ENCODE assay signal across 5 worm cellular contexts in the genomic region with DNA sequence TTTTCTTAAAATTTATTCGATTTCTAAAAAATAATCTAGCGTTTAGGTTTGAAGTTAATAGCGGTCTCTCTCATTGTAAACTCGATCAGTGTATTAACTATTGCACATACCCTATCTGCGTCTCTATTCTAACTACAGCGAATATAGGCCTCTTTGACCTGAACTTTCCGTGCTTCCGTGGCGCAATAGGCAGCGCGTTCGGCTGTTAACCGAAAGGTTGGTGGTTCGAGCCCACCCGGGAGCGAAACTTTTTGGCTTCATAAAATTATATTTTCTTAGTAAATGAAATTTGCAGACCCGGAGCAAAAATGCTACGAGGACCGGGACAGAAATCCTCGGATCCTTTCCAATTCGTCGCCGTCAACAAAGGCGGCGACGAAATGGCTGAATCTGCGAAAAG.
TF ChIP-seq lines count a peak whose summit lies in the region.

No protein-coding gene starts in this region.

TF ChIP-seq in whole organism, L1 larva, 84 proteins besides CTCF, POLR2A, EP300 and RAD21 (continues in another document):
- TF ChIP-seq nhr-28 (tag; optimal IDR thresholded peaks at IDR 0.05; lab: Kevin White, UChicago) (no peak), skn-1 (tag; optimal IDR thresholded peaks at IDR 0.05; lab: Kevin White, UChicago) (peak; percentile 18), lin-15B (tag; optimal IDR thresholded peaks at IDR 0.05; lab: Kevin White, UChicago) (no peak), unc-130 (tag; optimal IDR thresholded peaks at IDR 0.05; lab: Kevin White, UChicago) (peak; percentile 12), F16B12.6 (tag; optimal IDR thresholded peaks at IDR 0.05; lab: Kevin White, UChicago) (no peak), mef-2 (tag; optimal IDR thresholded peaks at IDR 0.05; lab: Kevin White, UChicago) (no peak), pax-3 (tag; optimal IDR thresholded peaks at IDR 0.05; lab: Kevin White, UChicago) (no peak), hlh-4 (tag; optimal IDR thresholded peaks at IDR 0.05; lab: Kevin White, UChicago) (no peak), hpl-2 (GFP tag; optimal IDR thresholded peaks at IDR 0.05; lab: Kevin White, UChicago) (no peak), ceh-90 (tag; optimal IDR thresholded peaks at IDR 0.05; lab: Kevin White, UChicago) (no peak), C04F5.9 (tag; optimal IDR thresholded peaks at IDR 0.05; lab: Kevin White, UChicago) (no peak), egl-27 (tag; optimal IDR thresholded peaks at IDR 0.05; lab: Kevin White, UChicago) (no peak), nhr-237 (tag; optimal IDR thresholded peaks at IDR 0.05; lab: Kevin White, UChicago) (no peak), snu-23 (GFP tag; optimal IDR thresholded peaks at IDR 0.05; lab: Kevin White, UChicago) (peak; percentile 56), pqm-1 (tag; optimal IDR thresholded peaks at IDR 0.05; lab: Kevin White, UChicago) (no peak), nhr-20 (tag; optimal IDR thresholded peaks at IDR 0.05; lab: Kevin White, UChicago) (peak; percentile 49), ceh-63 (GFP tag; optimal IDR thresholded peaks at IDR 0.05; lab: Kevin White, UChicago) (no peak), aha-1 (tag; optimal IDR thresholded peaks at IDR 0.05; lab: Kevin White, UChicago) (no peak)

TF ChIP-seq in whole organism, L3 larva, 47 proteins besides CTCF, POLR2A, EP300 and RAD21:
- TF ChIP-seq pha-4 (tag; optimal IDR thresholded peaks at IDR 0.05; lab: Kevin White, UChicago) = peak; percentile 65
- peak; percentile 47 for TF ChIP-seq hmg-11 (tag; optimal IDR thresholded peaks at IDR 0.05; lab: Kevin White, UChicago)
- peak; percentile 35 for TF ChIP-seq nhr-43 (tag; optimal IDR thresholded peaks at IDR 0.05; lab: Kevin White, UChicago; ENCODE audit: poor library complexity, severe bottlenecking)
- no peak for TF ChIP-seq elt-1 (tag; optimal IDR thresholded peaks at IDR 0.05; lab: Kevin White, UChicago)
- TF ChIP-seq mdl-1 (tag; optimal IDR thresholded peaks at IDR 0.05; lab: Kevin White, UChicago) = no peak
- TF ChIP-seq elt-2 (tag; optimal IDR thresholded peaks at IDR 0.05; lab: Kevin White, UChicago) = peak; percentile 37
- TF ChIP-seq tbx-2 (tag; optimal IDR thresholded peaks at IDR 0.05; lab: Kevin White, UChicago) = no peak
- peak; percentile 35 for TF ChIP-seq skn-1 (tag; optimal IDR thresholded peaks at IDR 0.05; lab: Kevin White, UChicago)
TF ChIP-seq in whole organism, L3 larva: peak in this region for 5.

TF ChIP-seq in whole organism, early embryonic, 17 proteins besides CTCF, POLR2A, EP300 and RAD21:
- TF ChIP-seq F13C5.2 (tag; optimal IDR thresholded peaks at IDR 0.05; lab: Kevin White, UChicago) (peak; percentile 30), hmg-4 (GFP tag; optimal IDR thresholded peaks at IDR 0.05; lab: Kevin White, UChicago) (peak; percentile 74), ets-7 (tag; optimal IDR thresholded peaks at IDR 0.05; lab: Kevin White, UChicago) (no peak), hmbx-1 (tag; optimal IDR thresholded peaks at IDR 0.05; lab: Kevin White, UChicago) (no peak), tra-4 (tag; optimal IDR thresholded peaks at IDR 0.05; lab: Kevin White, UChicago) (no peak), ceh-36 (tag; optimal IDR thresholded peaks at IDR 0.05; lab: Kevin White, UChicago) (peak; percentile 35), aly-1 (tag; optimal IDR thresholded peaks at IDR 0.05; lab: Kevin White, UChicago) (peak; percentile 31), flt-1 (GFP tag; IDR thresholded peaks at IDR 0.05; lab: Robert Waterston, UW) (peak; percentile 41; the same call in 1 of the 2 replicates), scrt-1 (GFP tag; IDR thresholded peaks at IDR 0.05; lab: Robert Waterston, UW) (peak; percentile 63; the same call in 1 of the 2 replicates), tbx-11 (GFP tag; IDR thresholded peaks at IDR 0.05; lab: Robert Waterston, UW) (no peak), ceh-13 (GFP tag; optimal IDR thresholded peaks at IDR 0.05; lab: Kevin White, UChicago) (peak; percentile 50), B0310.2 (tag; optimal IDR thresholded peaks at IDR 0.05; lab: Kevin White, UChicago) (no peak), hnd-1 (tag; optimal IDR thresholded peaks at IDR 0.05; lab: Kevin White, UChicago) (peak; percentile 51), ama-1 (optimal IDR thresholded peaks at IDR 0.05; lab: Kevin White, UChicago) (no peak), tbx-37 (GFP tag; conservative IDR thresholded peaks at IDR 0.05; lab: Robert Waterston, UW) (0 out of 2 replicates have a peak, but pooled peaks have one; percentile 29), pes-1 (GFP tag; IDR thresholded peaks at IDR 0.05; lab: Robert Waterston, UW) (peak; percentile 81), sea-1 (GFP tag; conservative IDR thresholded peaks at IDR 0.05; lab: Robert Waterston, UW) (0 out of 2 replicates have a peak, but pooled peaks have one; percentile 36)

TF ChIP-seq in whole organism, midembryonic, 9 proteins besides CTCF, POLR2A, EP300 and RAD21:
- TF ChIP-seq tab-1 (GFP tag; IDR thresholded peaks at IDR 0.05; lab: Robert Waterston, UW) (peak; percentile 84), ztf-29 (GFP tag; IDR thresholded peaks at IDR 0.05; lab: Robert Waterston, UW) (peak; percentile 43; the same call in 1 of the 2 replicates), ztf-23 (GFP tag; IDR thresholded peaks at IDR 0.05; lab: Robert Waterston, UW) (0 out of 2 replicates have a peak, but pooled peaks have one; percentile 52), cog-1 (tag; optimal IDR thresholded peaks at IDR 0.05; lab: Kevin White, UChicago) (peak; percentile 18), T22C8.4 (GFP tag; IDR thresholded peaks at IDR 0.05; lab: Robert Waterston, UW) (peak; percentile 47; the same call in 1 of the 2 replicates), flt-1 (GFP tag; IDR thresholded peaks at IDR 0.05; lab: Robert Waterston, UW) (peak; percentile 84), ref-1 (GFP tag; conservative IDR thresholded peaks at IDR 0.05; lab: Robert Waterston, UW) (no peak), klf-2 (GFP tag; conservative IDR thresholded peaks at IDR 0.05; lab: Robert Waterston, UW) (no peak), med-1 (GFP tag; optimal IDR thresholded peaks at IDR 0.05; lab: Kevin White, UChicago; ENCODE audit: insufficient read depth) (no peak)

TF ChIP-seq in whole organism, young adult, 124 proteins besides CTCF, POLR2A, EP300 and RAD21 (continues in another document):
- TF ChIP-seq rec-8 (tag; optimal IDR thresholded peaks at IDR 0.05; lab: Kevin White, UChicago) (no peak), rpc-1 (optimal IDR thresholded peaks at IDR 0.05; lab: Kevin White, UChicago) (peak; percentile 61), rpc-1 (tag; optimal IDR thresholded peaks at IDR 0.05; lab: Kevin White, UChicago) (peak; percentile 77), ceh-27 (GFP tag; optimal IDR thresholded peaks at IDR 0.05; lab: Kevin White, UChicago) (no peak), Y53F4B.3 (GFP tag; IDR thresholded peaks at IDR 0.05; lab: Robert Waterston, UW) (no peak), ceh-40 (GFP tag; IDR thresholded peaks at IDR 0.05; lab: Robert Waterston, UW) (no peak), dox-1 (GFP tag; IDR thresholded peaks at IDR 0.05; lab: Robert Waterston, UW) (no peak), ztf-25 (GFP tag; IDR thresholded peaks at IDR 0.05; lab: Robert Waterston, UW) (no peak), unc-62 (GFP tag; optimal IDR thresholded peaks at IDR 0.05; lab: Kevin White, UChicago) (no peak), nhr-179 (tag; optimal IDR thresholded peaks at IDR 0.05; lab: Kevin White, UChicago) (no peak), ceh-91 (GFP tag; IDR thresholded peaks at IDR 0.05; lab: Robert Waterston, UW) (no peak), C17E4.6 (GFP tag; IDR thresholded peaks at IDR 0.05; lab: Robert Waterston, UW) (no peak), lsy-27 (tag; optimal IDR thresholded peaks at IDR 0.05; lab: Kevin White, UChicago; ENCODE audit: borderline replicate concordance, insufficient read depth) (no peak), akir-1 (GFP tag; optimal IDR thresholded peaks at IDR 0.05; lab: Kevin White, UChicago) (no peak), gei-17 (GFP tag; optimal IDR thresholded peaks at IDR 0.05; lab: Kevin White, UChicago) (no peak), ccch-3 (GFP tag; optimal IDR thresholded peaks at IDR 0.05; lab: Kevin White, UChicago) (no peak), ets-4 (GFP tag; optimal IDR thresholded peaks at IDR 0.05; lab: Kevin White, UChicago) (no peak), F57C9.4 (tag; optimal IDR thresholded peaks at IDR 0.05; lab: Kevin White, UChicago) (no peak), lag-1 (GFP tag; IDR thresholded peaks at IDR 0.05; lab: Robert Waterston, UW) (no peak), hrde-1 (tag; optimal IDR thresholded peaks at IDR 0.05; lab: Kevin White, UChicago; ENCODE audit: borderline replicate concordance) (no peak), B0261.1 (tag; optimal IDR thresholded peaks at IDR 0.05; lab: Kevin White, UChicago) (peak; percentile 76), repo-1 (tag; optimal IDR thresholded peaks at IDR 0.05; lab: Kevin White, UChicago) (no peak), F37B4.10 (GFP tag; IDR thresholded peaks at IDR 0.05; lab: Robert Waterston, UW) (no peak), mel-28 (tag; optimal IDR thresholded peaks at IDR 0.05; lab: Kevin White, UChicago; ENCODE audit: borderline replicate concordance) (no peak), zfh-2 (GFP tag; conservative IDR thresholded peaks at IDR 0.05; lab: Robert Waterston, UW) (no peak), B0336.3 (GFP tag; IDR thresholded peaks at IDR 0.05; lab: Robert Waterston, UW) (no peak), cebp-2 (GFP tag; IDR thresholded peaks at IDR 0.05; lab: Robert Waterston, UW) (no peak), rcor-1 (GFP tag; IDR thresholded peaks at IDR 0.05; lab: Robert Waterston, UW) (0 out of 2 replicates have a peak, but pooled peaks have one; percentile 32), T26A5.8 (tag; optimal IDR thresholded peaks at IDR 0.05; lab: Kevin White, UChicago) (no peak), him-1 (tag; optimal IDR thresholded peaks at IDR 0.05; lab: Kevin White, UChicago) (peak; percentile 65), somi-1 (GFP tag; optimal IDR thresholded peaks at IDR 0.05; lab: Kevin White, UChicago) (no peak), snpc-4 (GFP tag; optimal IDR thresholded peaks at IDR 0.05; lab: Kevin White, UChicago) (no peak), snpc-4 (tag; optimal IDR thresholded peaks at IDR 0.05; lab: Kevin White, UChicago) (no peak), Y67H2A.10 (GFP tag; conservative IDR thresholded peaks at IDR 0.05; lab: Robert Waterston, UW) (no peak), egl-18 (GFP tag; IDR thresholded peaks at IDR 0.05; lab: Robert Waterston, UW) (no peak), hmg-20 (GFP tag; IDR thresholded peaks at IDR 0.05; lab: Robert Waterston, UW) (no peak), lsl-1 (GFP tag; optimal IDR thresholded peaks at IDR 0.05; lab: Kevin White, UChicago) (peak; percentile 9), madf-3 (GFP tag; IDR thresholded peaks at IDR 0.05; lab: Robert Waterston, UW) (no peak), unc-130 (GFP tag; optimal IDR thresholded peaks at IDR 0.05; lab: Kevin White, UChicago) (peak; percentile 7), Y79H2A.3 (GFP tag; conservative IDR thresholded peaks at IDR 0.05; lab: Robert Waterston, UW) (no peak), hlh-26 (GFP tag; conservative IDR thresholded peaks at IDR 0.05; lab: Robert Waterston, UW) (no peak)

Comparison
In these comparisons a context has a peak if more than half of its experiments do, and no peak if none do; other contexts are left out.
1. Of the 8 proteins assayed by ChIP-seq in both whole organism, young adult and whole organism, L1 larva: peak only in whole organism, young adult: none; only in whole organism, L1 larva: efl-1 and lin-35; in both: nhr-90 and unc-130; in neither: 2; mixed calls (peak in some experiments, not most) for 2.